Fruit fly (Drosophila melanogaster): ENCODE data around the gene c11.1.

dm6 chrX:9255021-9255420, 27.9 kb downstream of the c11.1 start:
- TF ChIP-seq gsb-n (tag; optimal IDR thresholded peaks at IDR 0.05) (no peak), onecut (GFP tag; IDR thresholded peaks at IDR 0.05) (no peak), sim (GFP tag; IDR thresholded peaks at IDR 0.05) (no peak)

All from whole organism, embryonic.